Fruit fly (Drosophila melanogaster) whole organism, embryonic: Measurements from ENCODE around the gene Arl8.

Experiments used
- Abd-B ChIP-seq: fragments of 200-800 bp; sonication (Bioruptor generic); optimal IDR thresholded peaks from 2 replicates; lab custom pipeline; 2018; ENCODE audit warnings: missing biosample characterization, mild to moderate bottlenecking, missing genetic modification characterization, moderate library complexity
- Bdp1 ChIP-seq: fragments of 200-800 bp; sonication (Bioruptor generic); optimal IDR thresholded peaks from 3 replicates; lab custom pipeline; 2016; ENCODE audit warnings: missing biosample characterization, missing genetic modification characterization
- CG10147 ChIP-seq: fragments of 200-800 bp; sonication (Bioruptor generic); optimal IDR thresholded peaks from 2 replicates; lab custom pipeline; 2019; ENCODE audit warnings: missing biosample characterization, mild to moderate bottlenecking, missing genetic modification characterization, moderate library complexity
- CG10209 ChIP-seq: fragments of 200-800 bp; sonication (Bioruptor generic); optimal IDR thresholded peaks from 3 replicates; lab custom pipeline; 2017; ENCODE audit warnings: missing biosample characterization, mild to moderate bottlenecking, missing genetic modification characterization, missing genetic modification reagents
- CG10267 ChIP-seq: fragments of 200-800 bp; sonication (Bioruptor generic); optimal IDR thresholded peaks from 2 replicates; lab custom pipeline; 2018; ENCODE audit warnings: missing biosample characterization, mild to moderate bottlenecking, missing genetic modification characterization, moderate library complexity
- CG10321 ChIP-seq: fragments of 200-800 bp; sonication (Bioruptor generic); IDR thresholded peaks from 2 replicates; pipeline ENCODE4 v1.3.6; 2022; ENCODE audit warnings: missing biosample characterization, missing genetic modification characterization
- CG13624 ChIP-seq: fragments of 200-800 bp; sonication (Bioruptor generic); optimal IDR thresholded peaks from 2 replicates; lab custom pipeline; 2016; ENCODE audit warnings: missing biosample characterization, missing genetic modification characterization
- CG16863 ChIP-seq: fragments of 200-800 bp; sonication (Bioruptor generic); optimal IDR thresholded peaks from 3 replicates; lab custom pipeline; 2016; ENCODE audit warnings: missing biosample characterization, missing genetic modification characterization
- CG17385 ChIP-seq: fragments of 200-800 bp; sonication (Bioruptor generic); optimal IDR thresholded peaks from 3 replicates; lab custom pipeline; 2018; ENCODE audit warnings: missing biosample characterization, mild to moderate bottlenecking, missing genetic modification characterization
- CG17912 ChIP-seq: fragments of 200-800 bp; sonication (Bioruptor generic); optimal IDR thresholded peaks from 2 replicates; lab custom pipeline; 2018; ENCODE audit warnings: missing biosample characterization, mild to moderate bottlenecking, missing genetic modification characterization
- CG18476 ChIP-seq: fragments of 200-800 bp; sonication (Bioruptor generic); optimal IDR thresholded peaks from 2 replicates; lab custom pipeline; 2016; ENCODE audit warnings: missing biosample characterization, mild to moderate bottlenecking, missing genetic modification characterization
- CG31224 ChIP-seq: fragments of 200-800 bp; sonication (Bioruptor generic); IDR thresholded peaks from 2 replicates; pipeline ENCODE4 v1.3.6; 2022; ENCODE audit warnings: missing biosample characterization, missing genetic modification characterization
- CG3281 ChIP-seq: fragments of 200-800 bp; sonication (Bioruptor generic); optimal IDR thresholded peaks from 3 replicates; lab custom pipeline; 2017; ENCODE audit warnings: missing biosample characterization, mild to moderate bottlenecking, missing genetic modification characterization
- CG3726 ChIP-seq: fragments of 200-800 bp; sonication (Bioruptor generic); IDR thresholded peaks from 3 replicates; pipeline ENCODE4, ENCODE4 v1.3.6; 2022; ENCODE audit warnings: missing biosample characterization, missing genetic modification characterization
- CG3847 ChIP-seq: fragments of 200-800 bp; sonication (Bioruptor generic); IDR thresholded peaks from 2 replicates; pipeline ENCODE4 v1.3.6; 2022; ENCODE audit warnings: missing biosample characterization, missing genetic modification characterization
- CG42726 ChIP-seq: fragments of 200-800 bp; sonication (Bioruptor generic); IDR thresholded peaks from 2 replicates; pipeline ENCODE4 v1.3.6; 2022; ENCODE audit warnings: missing biosample characterization, missing genetic modification characterization; ENCODE audit not compliant: partially characterized antibody
- CG4820 ChIP-seq: fragments of 200-800 bp; sonication (Bioruptor generic); optimal IDR thresholded peaks from 3 replicates; lab custom pipeline; 2016; ENCODE audit warnings: missing biosample characterization, missing genetic modification characterization
- CG7745 ChIP-seq: fragments of 200-800 bp; sonication (Bioruptor generic); optimal IDR thresholded peaks from 2 replicates; lab custom pipeline; 2018; ENCODE audit warnings: missing biosample characterization, mild to moderate bottlenecking, missing genetic modification characterization, moderate library complexity
- CG8478 ChIP-seq: fragments of >200 bp; optimal IDR thresholded peaks from 2 replicates; lab custom pipeline; 2018
- Chrac-16 ChIP-seq: fragments of 200-800 bp; sonication (Bioruptor generic); optimal IDR thresholded peaks from 3 replicates; lab custom pipeline; 2016; ENCODE audit warnings: missing biosample characterization, missing genetic modification characterization
- Dll ChIP-seq: fragments of 200-800 bp; sonication (Bioruptor generic); IDR thresholded peaks from 4 replicates; pipeline ENCODE4 v1.3.6; 2022; ENCODE audit warnings: missing biosample characterization, missing genetic modification characterization; ENCODE audit not compliant: partially characterized antibody
- Fer2 ChIP-seq: fragments of 200-800 bp; sonication (Bioruptor generic); optimal IDR thresholded peaks from 2 replicates; lab custom pipeline; 2018; ENCODE audit warnings: missing biosample characterization, mild to moderate bottlenecking, missing genetic modification characterization, moderate library complexity
- Hey ChIP-seq: fragments of 200-800 bp; sonication (Bioruptor generic); optimal IDR thresholded peaks from 3 replicates; lab custom pipeline; 2018; ENCODE audit warnings: missing biosample characterization, mild to moderate bottlenecking, missing genetic modification characterization
- Hr78 ChIP-seq, 2 experiments: fragments of 200-800 bp in 1 of 2; fragments of >200 bp in 1 of 2; sonication (Bioruptor generic) in 1 of 2; optimal IDR thresholded peaks; 2 replicates each; lab custom pipeline; 2017 to 2019; ENCODE audit warnings: missing biosample characterization in 2 of 2, missing genetic modification characterization in 2 of 2, mild to moderate bottlenecking in 1 of 2, moderate library complexity in 1 of 2
- Med ChIP-seq: fragments of 200-800 bp; sonication (Bioruptor generic); peaks from one replicate; lab custom pipeline; 2016; ENCODE audit warnings: missing biosample characterization, missing genetic modification characterization, mild to moderate bottlenecking, inconsistent platforms, moderate library complexity
- Oli ChIP-seq: fragments of 200-800 bp; sonication (Bioruptor generic); optimal IDR thresholded peaks from 2 replicates; lab custom pipeline; 2018; ENCODE audit warnings: missing biosample characterization, mild to moderate bottlenecking, missing genetic modification characterization, moderate library complexity
- amos ChIP-seq: fragments of 200-800 bp; sonication (Bioruptor generic); IDR thresholded peaks from 2 replicates; pipeline ENCODE4 v1.3.6; 2022; ENCODE audit warnings: missing biosample characterization, missing genetic modification characterization; ENCODE audit not compliant: partially characterized antibody
- ash1 ChIP-seq: fragments of 200-800 bp; sonication (Bioruptor generic); optimal IDR thresholded peaks from 2 replicates; lab custom pipeline; 2018; ENCODE audit warnings: missing biosample characterization, mild to moderate bottlenecking, missing genetic modification characterization
- ato ChIP-seq: fragments of 200-800 bp; sonication (Bioruptor generic); IDR thresholded peaks from 2 replicates; pipeline ENCODE4 v1.3.6; 2022; ENCODE audit warnings: missing biosample characterization, missing genetic modification characterization; ENCODE audit not compliant: partially characterized antibody
- bigmax ChIP-seq: fragments of 200-800 bp; sonication (Bioruptor generic); optimal IDR thresholded peaks from 2 replicates; lab custom pipeline; 2018; ENCODE audit warnings: missing biosample characterization, mild to moderate bottlenecking, missing genetic modification characterization
- bsh ChIP-seq, 2 experiments: fragments of 200-800 bp; sonication (Bioruptor generic); optimal IDR thresholded peaks; 2 replicates each; lab custom pipeline; 2017 to 2018; ENCODE audit warnings: mild to moderate bottlenecking in 2 of 2, missing biosample characterization in 2 of 2, missing genetic modification characterization in 2 of 2, moderate library complexity in 1 of 2
- chm ChIP-seq: fragments of 200-800 bp; sonication (Bioruptor generic); IDR thresholded peaks from 2 replicates; pipeline ENCODE4 v1.3.6; 2022; ENCODE audit warnings: missing biosample characterization, missing genetic modification characterization
- fd96Cb ChIP-seq: fragments of 200-800 bp; sonication (Bioruptor generic); optimal IDR thresholded peaks from 2 replicates; lab custom pipeline; 2018; ENCODE audit warnings: missing biosample characterization, mild to moderate bottlenecking, missing genetic modification characterization, moderate library complexity
- fru ChIP-seq: fragments of >200 bp; optimal IDR thresholded peaks from 2 replicates; lab custom pipeline; 2017
- gsb ChIP-seq: fragments of 200-800 bp; sonication (Bioruptor generic); IDR thresholded peaks from 2 replicates; pipeline ENCODE4 v1.3.6; 2022; ENCODE audit warnings: missing biosample characterization, missing genetic modification characterization
- lbe ChIP-seq: fragments of 200-800 bp; sonication (Bioruptor generic); optimal IDR thresholded peaks from 2 replicates; lab custom pipeline; 2016; ENCODE audit warnings: missing biosample characterization, mild to moderate bottlenecking, missing genetic modification characterization
- mld ChIP-seq: fragments of 200-800 bp; sonication (Bioruptor generic); IDR thresholded peaks from 3 replicates; pipeline ENCODE4 v1.3.6; 2022; ENCODE audit warnings: missing biosample characterization, missing genetic modification characterization; ENCODE audit not compliant: partially characterized antibody
- nmo ChIP-seq: fragments of 200-800 bp; sonication (Bioruptor generic); optimal IDR thresholded peaks from 2 replicates; lab custom pipeline; 2018; ENCODE audit warnings: missing biosample characterization, mild to moderate bottlenecking, missing genetic modification characterization, moderate library complexity
- otp ChIP-seq: fragments of 200-800 bp; sonication (Bioruptor generic); IDR thresholded peaks from 3 replicates; pipeline ENCODE4, ENCODE4 v1.3.6; 2022; ENCODE audit warnings: missing biosample characterization, missing genetic modification characterization
- pnt ChIP-seq: fragments of 200-800 bp; sonication (Bioruptor generic); optimal IDR thresholded peaks from 3 replicates; lab custom pipeline; 2016; ENCODE audit warnings: missing biosample characterization, missing genetic modification characterization
- prd ChIP-seq, 3 experiments: fragments of >200 bp in 2 of 3; fragments of 200-800 bp in 1 of 3; sonication (Bioruptor generic) in 1 of 3; optimal IDR thresholded peaks in 2 of 3; IDR thresholded peaks in 1 of 3; 2 replicates in 2 of 3; 3 replicates in 1 of 3; pipeline versions ENCODE4 v1.3.6 to Lab custom; 2017 to 2022; ENCODE audit warnings: missing biosample characterization in 1 of 3, missing genetic modification characterization in 1 of 3
- salm ChIP-seq: fragments of 200-800 bp; sonication (Bioruptor generic); optimal IDR thresholded peaks from 2 replicates; lab custom pipeline; 2018; ENCODE audit warnings: missing biosample characterization, mild to moderate bottlenecking, missing genetic modification characterization
- shn ChIP-seq: fragments of 200-800 bp; sonication (Bioruptor generic); optimal IDR thresholded peaks from 3 replicates; lab custom pipeline; 2016; ENCODE audit warnings: missing biosample characterization, missing genetic modification characterization
- so ChIP-seq: fragments of 200-800 bp; sonication (Bioruptor generic); IDR thresholded peaks from 3 replicates; pipeline ENCODE4 v1.3.6; 2022; ENCODE audit warnings: missing biosample characterization, missing genetic modification characterization
- sr ChIP-seq: fragments of 200-800 bp; sonication (Bioruptor generic); IDR thresholded peaks from 3 replicates; pipeline ENCODE4 v1.3.6; 2022; ENCODE audit warnings: missing biosample characterization, missing genetic modification characterization
- stwl ChIP-seq: fragments of 200-800 bp; sonication (Bioruptor generic); optimal IDR thresholded peaks from 3 replicates; lab custom pipeline; 2018; ENCODE audit warnings: missing biosample characterization, mild to moderate bottlenecking, missing genetic modification characterization, moderate library complexity
- tna ChIP-seq: fragments of 200-800 bp; sonication (Bioruptor generic); IDR thresholded peaks from 2 replicates; pipeline ENCODE4 v1.3.6; 2022; ENCODE audit warnings: missing biosample characterization, missing genetic modification characterization; ENCODE audit not compliant: partially characterized antibody
- z ChIP-seq: fragments of 200-800 bp; sonication (Bioruptor generic); IDR thresholded peaks from 3 replicates; pipeline ENCODE4 v1.3.6; 2022; ENCODE audit warnings: missing biosample characterization, missing genetic modification characterization
- zen2 ChIP-seq: fragments of 200-800 bp; sonication (Bioruptor generic); IDR thresholded peaks from 3 replicates; pipeline ENCODE4 v1.3.6; 2022; ENCODE audit warnings: missing biosample characterization, missing genetic modification characterization; ENCODE audit not compliant: partially characterized antibody
- zfh1 ChIP-seq: fragments of 200-800 bp; sonication (Bioruptor generic); IDR thresholded peaks from 3 replicates; pipeline ENCODE4 v1.3.6; 2022; ENCODE audit warnings: missing biosample characterization, missing genetic modification characterization

Arl8 gene

DNA sequence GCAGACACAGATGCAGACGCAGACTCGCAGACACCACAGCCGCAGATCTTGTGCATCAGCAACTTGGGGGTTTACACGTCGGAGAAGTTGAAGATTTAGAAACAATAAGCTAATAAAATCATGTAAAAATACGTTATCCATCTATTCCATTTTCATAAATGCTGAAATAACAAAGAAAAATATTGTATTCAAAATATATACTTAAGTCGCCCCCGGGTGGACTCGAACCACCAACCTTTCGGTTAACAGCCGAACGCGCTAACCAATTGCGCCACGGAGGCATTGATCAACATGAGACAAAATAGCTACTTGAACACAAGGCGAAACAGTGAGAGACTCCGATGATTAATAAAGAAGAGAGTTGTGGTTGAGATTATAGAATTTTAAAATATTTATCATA is 12.9 kb downstream of the Arl8 start (continued):
- TF ChIP-seq Abd-B (GFP tag; lab: Kevin White, UChicago) (no peak), Hey (tag; lab: Kevin White, UChicago) (no peak), zfh1 (GFP tag; lab: Robert Waterston, UW) (0 out of 3 replicates have a peak, but pooled peaks have one; percentile 32), salm (tag; lab: Kevin White, UChicago) (no peak), ato (GFP tag; lab: Robert Waterston, UW) (peak; percentile 84), ash1 (GFP tag; lab: Kevin White, UChicago) (no peak), Med (GFP tag; lab: Kevin White, UChicago) (peak; percentile 70), shn (GFP tag; lab: Kevin White, UChicago) (no peak), Fer2 (tag; lab: Kevin White, UChicago) (no peak), mld (GFP tag; lab: Robert Waterston, UW) (peak; percentile 78; the same call in 2 of the 3 replicates), prd (optimal IDR thresholded peaks at IDR 0.05; lab: Kevin White, UChicago) (no peak), prd (GFP tag; IDR thresholded peaks at IDR 0.05; lab: Robert Waterston, UW) (no peak), so (GFP tag; lab: Robert Waterston, UW) (no peak), CG8478 (lab: Kevin White, UChicago) (no peak), Chrac-16 (GFP tag; lab: Kevin White, UChicago) (no peak), CG18476 (GFP tag; lab: Kevin White, UChicago) (no peak), Dll (GFP tag; lab: Robert Waterston, UW) (peak; percentile 44; the same call in 2 of the 4 replicates), zen2 (GFP tag; lab: Robert Waterston, UW) (peak; percentile 64; the same call in 2 of the 3 replicates), CG10267 (tag; lab: Kevin White, UChicago) (no peak), CG4820 (GFP tag; lab: Kevin White, UChicago) (peak; percentile 63), fru (lab: Kevin White, UChicago) (no peak), lbe (GFP tag; lab: Kevin White, UChicago) (no peak), otp (GFP tag; lab: Robert Waterston, UW) (no peak), CG42726 (GFP tag; lab: Robert Waterston, UW) (peak; percentile 61; the same call in 1 of the 2 replicates), CG17385 (GFP tag; lab: Kevin White, UChicago) (no peak), CG3281 (GFP tag; lab: Kevin White, UChicago) (no peak), CG13624 (GFP tag; lab: Kevin White, UChicago) (no peak), bsh (GFP tag; optimal IDR thresholded peaks at IDR 0.05; lab: Kevin White, UChicago) (no peak), gsb (no peak), z (no peak), bigmax (GFP tag; lab: Kevin White, UChicago) (no peak), CG10209 (GFP tag; lab: Kevin White, UChicago) (no peak), CG7745 (tag; lab: Kevin White, UChicago) (no peak), CG10147 (no peak), CG3726 (no peak), CG17912 (no peak), Bdp1 (peak; percentile 98), stwl (no peak), tna (GFP tag; lab: Robert Waterston, UW) (peak; percentile 82), Hr78 (GFP tag; optimal IDR thresholded peaks at IDR 0.05; lab: Kevin White, UChicago) (no peak), chm (GFP tag; lab: Robert Waterston, UW) (no peak), CG10321 (GFP tag; lab: Robert Waterston, UW) (no peak), amos (peak; percentile 82), fd96Cb (no peak), Oli (tag; lab: Kevin White, UChicago) (no peak), sr (no peak), pnt (GFP tag; lab: Kevin White, UChicago) (no peak), nmo (no peak), CG16863 (no peak), CG3847 (GFP tag; lab: Robert Waterston, UW) (no peak), CG31224 (GFP tag; lab: Robert Waterston, UW) (no peak)
